Worm (Caenorhabditis elegans): ENCODE data around the gene nlp-80.

ce11 chrV:11094698-11095097 lies 29.3 kb upstream of the nlp-80 start:
- TF ChIP-seq aly-1 (tag; optimal IDR thresholded peaks at IDR 0.05), result no peak
- no peak for TF ChIP-seq hmg-4 (GFP tag; optimal IDR thresholded peaks at IDR 0.05)
